Fruit fly (Drosophila melanogaster) whole organism, prepupa: ENCODE data around the gene CG31098.

ENCODE experiments used
- Blimp-1 ChIP-seq: fragments of 200-800 bp; sonication (Bioruptor generic); optimal IDR thresholded peaks from 3 replicates; lab custom pipeline; 2017; ENCODE audit warnings: missing biosample characterization, missing genetic modification characterization, mild to moderate bottlenecking, moderate library complexity, missing genetic modification reagents
- CG10631 ChIP-seq: fragments of 200-800 bp; sonication (Bioruptor generic); optimal IDR thresholded peaks from 2 replicates; lab custom pipeline; 2016; ENCODE audit warnings: missing biosample characterization, missing genetic modification characterization
- Ets21C ChIP-seq: fragments of 200-800 bp; sonication (Bioruptor generic); optimal IDR thresholded peaks from 3 replicates; lab custom pipeline; 2016; ENCODE audit warnings: missing biosample characterization, missing genetic modification characterization
- Hr4 ChIP-seq: fragments of 200-800 bp; sonication (Bioruptor generic); optimal IDR thresholded peaks from 3 replicates; lab custom pipeline; 2016; ENCODE audit warnings: missing biosample characterization, missing genetic modification characterization
- fd85E ChIP-seq: fragments of 200-800 bp; sonication (Bioruptor generic); optimal IDR thresholded peaks from 3 replicates; lab custom pipeline; 2016; ENCODE audit warnings: missing biosample characterization, missing genetic modification characterization

DNA sequence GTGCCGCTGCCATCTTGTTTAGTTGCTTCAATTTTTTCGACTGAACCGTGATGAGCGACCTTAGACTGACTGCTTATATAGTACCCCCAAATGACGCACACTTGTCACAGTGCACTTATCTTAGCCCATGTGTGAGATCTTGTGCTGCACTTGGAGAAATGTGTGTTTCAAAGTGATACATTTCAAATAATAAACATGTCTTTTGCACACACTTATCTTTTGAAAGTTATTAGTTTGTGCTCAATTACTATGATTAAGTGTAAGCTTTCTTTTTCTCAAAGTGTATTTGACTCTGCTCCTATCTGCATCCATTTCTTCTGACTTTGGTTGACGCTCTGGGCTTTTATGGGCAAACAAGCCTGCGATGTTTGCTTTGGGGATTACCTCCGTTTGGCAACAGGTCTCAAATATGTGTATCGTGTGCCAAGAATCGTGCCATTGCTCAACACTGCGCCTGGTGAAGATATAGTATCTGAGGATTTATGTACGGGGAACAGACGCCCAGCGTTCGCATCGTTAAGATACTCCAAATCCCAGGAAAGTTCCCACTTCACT lies 12.9 kb downstream of the CG31098 start, which contains the start of gene CG10514:
- TF ChIP-seq Blimp-1 (GFP tag; lab: Kevin White, UChicago): no peak
- no peak for TF ChIP-seq Hr4 (GFP tag; lab: Kevin White, UChicago)
- TF ChIP-seq CG10631 (GFP tag; lab: Kevin White, UChicago): no peak
- TF ChIP-seq Ets21C (GFP tag; lab: Kevin White, UChicago): no peak
- TF ChIP-seq fd85E: no peak
